Worm (Caenorhabditis elegans): Measurements from ENCODE around the gene srh-169.

srh-169 gene

DNA sequence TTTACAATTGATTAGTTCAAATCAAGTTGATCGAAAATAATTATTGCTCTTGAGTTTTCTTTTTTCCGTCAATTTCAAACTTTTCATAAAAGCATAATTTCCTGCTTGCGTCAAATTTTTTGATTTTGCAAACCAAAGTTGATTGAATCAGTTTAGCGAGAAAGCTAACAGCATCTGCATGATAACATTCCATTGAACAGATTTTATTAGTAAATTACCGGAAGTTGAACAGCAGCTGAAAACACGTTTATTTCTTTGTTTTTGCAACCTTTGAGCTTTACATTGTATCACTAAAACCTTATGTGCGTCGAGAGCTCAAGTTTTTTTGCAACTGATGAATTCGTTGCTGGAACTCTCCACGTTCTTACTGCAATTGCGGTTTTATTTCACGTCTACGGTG, at the start of gene srh-169:
Gene srh-169 (plus strand): TSS at position 301 of the 400 bp plus-strand sequence.
- TF ChIP-seq pes-1 (GFP tag; IDR thresholded peaks at IDR 0.05) (no peak), ets-7 (tag; optimal IDR thresholded peaks at IDR 0.05) (no peak), hnd-1 (tag; optimal IDR thresholded peaks at IDR 0.05) (no peak), tra-4 (tag; optimal IDR thresholded peaks at IDR 0.05) (no peak), B0310.2 (tag; optimal IDR thresholded peaks at IDR 0.05) (no peak), sea-1 (GFP tag; conservative IDR thresholded peaks at IDR 0.05) (no peak), flt-1 (GFP tag; IDR thresholded peaks at IDR 0.05) (no peak)

DNA sequence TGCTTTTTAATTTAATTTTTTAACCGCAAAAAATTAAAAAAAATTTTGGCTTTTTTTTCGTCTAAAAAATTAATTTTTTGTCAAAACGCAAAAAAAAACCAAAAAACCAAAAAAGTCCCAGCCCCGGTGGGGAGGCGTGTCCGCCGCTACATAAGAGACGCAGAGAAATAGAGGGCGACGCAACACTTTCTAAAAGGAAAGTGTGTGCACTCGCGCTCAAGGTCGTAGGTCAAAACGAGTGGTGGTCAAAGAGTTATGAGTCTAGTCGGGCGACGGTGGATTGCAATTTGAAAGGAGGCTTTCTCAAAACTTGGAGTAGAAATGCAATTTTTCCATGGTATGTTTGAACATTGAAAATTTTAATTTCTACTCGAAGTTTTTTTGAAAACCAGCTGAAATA, 43.1 kb upstream of the srh-169 start:
- TF ChIP-seq B0310.2 (tag; optimal IDR thresholded peaks at IDR 0.05) = no peak
- no peak for TF ChIP-seq pes-1 (GFP tag; IDR thresholded peaks at IDR 0.05)
- TF ChIP-seq ama-1 (optimal IDR thresholded peaks at IDR 0.05) = no peak

- no peak for TF ChIP-seq pes-1 (GFP tag; IDR thresholded peaks at IDR 0.05)
- no peak for TF ChIP-seq scrt-1 (GFP tag; IDR thresholded peaks at IDR 0.05)
- TF ChIP-seq hnd-1 (tag; optimal IDR thresholded peaks at IDR 0.05) = no peak
- TF ChIP-seq sea-1 (GFP tag; conservative IDR thresholded peaks at IDR 0.05) = no peak
- TF ChIP-seq F13C5.2 (tag; optimal IDR thresholded peaks at IDR 0.05) = no peak
- no peak for TF ChIP-seq tra-4 (tag; optimal IDR thresholded peaks at IDR 0.05)
- TF ChIP-seq hmbx-1 (tag; optimal IDR thresholded peaks at IDR 0.05) = no peak
- no peak for TF ChIP-seq tbx-11 (GFP tag; IDR thresholded peaks at IDR 0.05)
- TF ChIP-seq B0310.2 (tag; optimal IDR thresholded peaks at IDR 0.05) = no peak
- no peak for TF ChIP-seq hmg-4 (GFP tag; optimal IDR thresholded peaks at IDR 0.05)
- TF ChIP-seq ama-1 (optimal IDR thresholded peaks at IDR 0.05) = no peak
- TF ChIP-seq ceh-36 (tag; optimal IDR thresholded peaks at IDR 0.05) = no peak
- TF ChIP-seq tbx-37 (GFP tag; conservative IDR thresholded peaks at IDR 0.05) = no peak
- no peak for TF ChIP-seq flt-1 (GFP tag; IDR thresholded peaks at IDR 0.05)
- TF ChIP-seq ceh-13 (GFP tag; optimal IDR thresholded peaks at IDR 0.05) = no peak
- TF ChIP-seq aly-1 (tag; optimal IDR thresholded peaks at IDR 0.05) = no peak
- no peak for TF ChIP-seq ets-7 (tag; optimal IDR thresholded peaks at IDR 0.05)
Observed at ce11 chrV:4005219-4005618, 42.4 kb upstream of the srh-169 start, which contains the start of gene srh-8. TSS of gene srh-8 (plus strand) at chrV:4005519.

ce11 chrV:4007927-4008326, 39.7 kb upstream of the srh-169 start, which contains the start of gene srh-7:
TSS of gene srh-7 (plus strand) at chrV:4008227.
- TF ChIP-seq hmbx-1 (tag; optimal IDR thresholded peaks at IDR 0.05) (no peak), ets-7 (tag; optimal IDR thresholded peaks at IDR 0.05) (no peak), ama-1 (optimal IDR thresholded peaks at IDR 0.05) (no peak), ceh-36 (tag; optimal IDR thresholded peaks at IDR 0.05) (no peak), pes-1 (GFP tag; IDR thresholded peaks at IDR 0.05) (no peak), flt-1 (GFP tag; IDR thresholded peaks at IDR 0.05) (no peak), B0310.2 (tag; optimal IDR thresholded peaks at IDR 0.05) (no peak), sea-1 (GFP tag; conservative IDR thresholded peaks at IDR 0.05) (no peak), tra-4 (tag; optimal IDR thresholded peaks at IDR 0.05) (no peak), F13C5.2 (tag; optimal IDR thresholded peaks at IDR 0.05) (no peak), scrt-1 (GFP tag; IDR thresholded peaks at IDR 0.05) (no peak), tbx-37 (GFP tag; conservative IDR thresholded peaks at IDR 0.05) (no peak), ceh-13 (GFP tag; optimal IDR thresholded peaks at IDR 0.05) (no peak), aly-1 (tag; optimal IDR thresholded peaks at IDR 0.05) (no peak)

- TF ChIP-seq scrt-1 (GFP tag; IDR thresholded peaks at IDR 0.05) = no peak
- no peak for TF ChIP-seq sea-1 (GFP tag; conservative IDR thresholded peaks at IDR 0.05)
- TF ChIP-seq F13C5.2 (tag; optimal IDR thresholded peaks at IDR 0.05) = no peak
- TF ChIP-seq tbx-11 (GFP tag; IDR thresholded peaks at IDR 0.05) = no peak
- TF ChIP-seq flt-1 (GFP tag; IDR thresholded peaks at IDR 0.05) = no peak
- no peak for TF ChIP-seq ets-7 (tag; optimal IDR thresholded peaks at IDR 0.05)
- no peak for TF ChIP-seq B0310.2 (tag; optimal IDR thresholded peaks at IDR 0.05)
- TF ChIP-seq aly-1 (tag; optimal IDR thresholded peaks at IDR 0.05) = no peak
- TF ChIP-seq tra-4 (tag; optimal IDR thresholded peaks at IDR 0.05) = no peak
- TF ChIP-seq hnd-1 (tag; optimal IDR thresholded peaks at IDR 0.05) = no peak
- TF ChIP-seq ama-1 (optimal IDR thresholded peaks at IDR 0.05) = no peak
- TF ChIP-seq ceh-36 (tag; optimal IDR thresholded peaks at IDR 0.05) = no peak
- TF ChIP-seq pes-1 (GFP tag; IDR thresholded peaks at IDR 0.05) = no peak
- no peak for TF ChIP-seq ceh-13 (GFP tag; optimal IDR thresholded peaks at IDR 0.05)
- no peak for TF ChIP-seq tbx-37 (GFP tag; conservative IDR thresholded peaks at IDR 0.05)
- TF ChIP-seq hmg-4 (GFP tag; optimal IDR thresholded peaks at IDR 0.05) = no peak
- no peak for TF ChIP-seq hmbx-1 (tag; optimal IDR thresholded peaks at IDR 0.05)
Observed at ce11 chrV:4010170-4010569, 37.5 kb upstream of the srh-169 start, which contains the start of gene srh-4. TSS of gene srh-4 (plus strand) at chrV:4010470.

DNA sequence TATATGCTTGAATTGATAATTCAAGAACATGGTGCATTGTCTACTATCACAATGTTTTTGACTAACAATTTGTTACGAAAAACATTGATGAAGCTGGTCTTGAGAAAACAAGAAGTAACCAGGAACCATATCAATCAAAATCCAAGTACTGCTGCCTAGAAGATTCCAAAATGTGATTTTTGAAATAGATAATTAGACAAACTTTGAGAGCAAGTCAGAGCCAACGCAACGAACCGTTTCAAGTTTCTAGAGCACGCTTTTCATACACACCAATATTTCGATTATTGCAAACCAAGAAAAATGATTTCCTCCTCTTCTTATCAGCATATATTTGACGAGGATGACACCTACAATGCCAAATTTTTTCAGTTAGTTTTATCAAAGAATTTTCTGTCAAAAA, 30.9 kb upstream of the srh-169 start, which contains the start of gene srw-89:
Gene srw-89 (plus strand): TSS at position 301 of the 400 bp plus-strand sequence.
- no peak for TF ChIP-seq tbx-11 (GFP tag; IDR thresholded peaks at IDR 0.05)
- no peak for TF ChIP-seq hmbx-1 (tag; optimal IDR thresholded peaks at IDR 0.05)

ce11 chrV:4018591-4018990, 29.1 kb upstream of the srh-169 start:
- no peak for TF ChIP-seq hmg-4 (GFP tag; optimal IDR thresholded peaks at IDR 0.05)
- TF ChIP-seq aly-1 (tag; optimal IDR thresholded peaks at IDR 0.05) = no peak
- TF ChIP-seq tra-4 (tag; optimal IDR thresholded peaks at IDR 0.05) = no peak
- TF ChIP-seq flt-1 (GFP tag; IDR thresholded peaks at IDR 0.05) = no peak
- TF ChIP-seq B0310.2 (tag; optimal IDR thresholded peaks at IDR 0.05) = no peak
- TF ChIP-seq tbx-11 (GFP tag; IDR thresholded peaks at IDR 0.05) = no peak

DNA sequence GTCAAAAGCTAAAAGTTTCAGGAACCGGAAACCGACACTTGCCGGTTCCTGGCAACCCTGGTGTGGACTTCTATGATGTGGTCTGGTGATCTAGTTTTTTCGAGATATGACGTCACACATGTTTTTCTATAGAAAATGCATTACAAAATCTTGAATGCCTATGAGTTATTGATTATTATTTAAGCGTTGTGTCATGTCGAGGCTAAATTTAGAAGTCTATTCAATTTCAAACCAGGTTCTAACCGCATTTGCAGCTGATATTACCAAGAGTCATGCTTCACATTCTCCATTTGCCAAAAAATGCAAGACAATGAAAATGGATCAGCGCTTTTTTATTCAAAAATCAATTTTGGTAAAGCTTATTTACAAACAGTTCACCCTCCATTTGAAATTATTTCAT, 28.5 kb upstream of the srh-169 start, which contains the start of gene K09D9.3:
Gene K09D9.3 (plus strand): TSS at position 301 of the 400 bp plus-strand sequence.
- TF ChIP-seq flt-1 (GFP tag; IDR thresholded peaks at IDR 0.05) (no peak), tbx-11 (GFP tag; IDR thresholded peaks at IDR 0.05) (no peak), tbx-37 (GFP tag; conservative IDR thresholded peaks at IDR 0.05) (no peak), ets-7 (tag; optimal IDR thresholded peaks at IDR 0.05) (no peak)
